Fruit fly (Drosophila melanogaster) whole organism, embryonic: ENCODE results near the gene CG5966.
A peak's percentile ranks its signal among the peaks of the same experiment; 100 is the strongest.

Source experiments
- Bdp1 ChIP-seq: fragments of 200-800 bp; sonication (Bioruptor generic); optimal IDR thresholded peaks from 3 replicates; lab custom pipeline; 2016; ENCODE audit warnings: missing biosample characterization, missing genetic modification characterization
- C15 ChIP-seq: fragments of 200-800 bp; sonication (Bioruptor generic); IDR thresholded peaks from 3 replicates; pipeline ENCODE4 v1.3.6; 2022; ENCODE audit warnings: missing biosample characterization, missing genetic modification characterization
- CG10267 ChIP-seq: fragments of 200-800 bp; sonication (Bioruptor generic); optimal IDR thresholded peaks from 2 replicates; lab custom pipeline; 2018; ENCODE audit warnings: missing biosample characterization, mild to moderate bottlenecking, missing genetic modification characterization, moderate library complexity
- CG12942 ChIP-seq: fragments of 200-800 bp; sonication (Bioruptor generic); optimal IDR thresholded peaks from 3 replicates; lab custom pipeline; 2016; ENCODE audit warnings: missing biosample characterization, missing genetic modification characterization
- CG13424 ChIP-seq: fragments of 200-800 bp; sonication (Bioruptor generic); optimal IDR thresholded peaks from 2 replicates; lab custom pipeline; 2019; ENCODE audit warnings: missing biosample characterization, mild to moderate bottlenecking, missing genetic modification characterization, moderate library complexity
- CG13894 ChIP-seq: fragments of 200-800 bp; sonication (Bioruptor generic); optimal IDR thresholded peaks from 3 replicates; lab custom pipeline; 2018; ENCODE audit warnings: missing biosample characterization, mild to moderate bottlenecking, missing genetic modification characterization, moderate library complexity
- CG15696 ChIP-seq: fragments of 200-800 bp; sonication (Bioruptor generic); optimal IDR thresholded peaks from 2 replicates; lab custom pipeline; 2019; ENCODE audit warnings: missing biosample characterization, mild to moderate bottlenecking, missing genetic modification characterization, moderate library complexity
- CG31224 ChIP-seq: fragments of 200-800 bp; sonication (Bioruptor generic); IDR thresholded peaks from 2 replicates; pipeline ENCODE4 v1.3.6; 2022; ENCODE audit warnings: missing biosample characterization, missing genetic modification characterization
- CG4617 ChIP-seq: fragments of 200-800 bp; sonication (Bioruptor generic); optimal IDR thresholded peaks from 3 replicates; lab custom pipeline; 2016; ENCODE audit warnings: missing biosample characterization, missing genetic modification characterization, borderline replicate concordance
- CG4820 ChIP-seq: fragments of 200-800 bp; sonication (Bioruptor generic); optimal IDR thresholded peaks from 3 replicates; lab custom pipeline; 2016; ENCODE audit warnings: missing biosample characterization, missing genetic modification characterization
- CG6791 ChIP-seq: fragments of 200-800 bp; sonication (Bioruptor generic); IDR thresholded peaks from 3 replicates; pipeline ENCODE4 v1.3.6; 2022; ENCODE audit warnings: missing biosample characterization, missing genetic modification characterization; ENCODE audit not compliant: partially characterized antibody
- CG7745 ChIP-seq: fragments of 200-800 bp; sonication (Bioruptor generic); optimal IDR thresholded peaks from 2 replicates; lab custom pipeline; 2018; ENCODE audit warnings: missing biosample characterization, mild to moderate bottlenecking, missing genetic modification characterization, moderate library complexity
- CG8359 ChIP-seq: fragments of 200-800 bp; sonication (Bioruptor generic); optimal IDR thresholded peaks from 2 replicates; lab custom pipeline; 2017; ENCODE audit warnings: missing biosample characterization, mild to moderate bottlenecking, missing genetic modification characterization, borderline replicate concordance
- CTCF ChIP-seq: fragments of 200-800 bp; sonication (Bioruptor generic); optimal IDR thresholded peaks from 2 replicates; lab custom pipeline; 2017; ENCODE audit warnings: missing biosample characterization, mild to moderate bottlenecking, missing genetic modification characterization, moderate library complexity
- Dad ChIP-seq: fragments of 200-800 bp; sonication (Bioruptor generic); optimal IDR thresholded peaks from 3 replicates; lab custom pipeline; 2016; ENCODE audit warnings: missing biosample characterization, missing genetic modification characterization
- Deaf1 ChIP-seq: fragments of 200-800 bp; optimal IDR thresholded peaks from 3 replicates; lab custom pipeline; 2019; ENCODE audit warnings: missing biosample characterization, mild to moderate bottlenecking, missing genetic modification characterization, moderate library complexity
- HLH54F ChIP-seq: fragments of 200-800 bp; sonication (Bioruptor generic); optimal IDR thresholded peaks from 3 replicates; lab custom pipeline; 2016; ENCODE audit warnings: missing biosample characterization, missing genetic modification characterization
- HLHmδ ChIP-seq: fragments of 200-800 bp; sonication (Bioruptor generic); optimal IDR thresholded peaks from 2 replicates; lab custom pipeline; 2018; ENCODE audit warnings: missing biosample characterization, mild to moderate bottlenecking, missing genetic modification characterization, moderate library complexity
- Hr78 ChIP-seq, 2 experiments: fragments of 200-800 bp in 1 of 2; fragments of >200 bp in 1 of 2; sonication (Bioruptor generic) in 1 of 2; optimal IDR thresholded peaks; 2 replicates each; lab custom pipeline; 2017 to 2019; ENCODE audit warnings: missing biosample characterization in 2 of 2, missing genetic modification characterization in 2 of 2, mild to moderate bottlenecking in 1 of 2, moderate library complexity in 1 of 2
- Med ChIP-seq: fragments of 200-800 bp; sonication (Bioruptor generic); peaks from one replicate; lab custom pipeline; 2016; ENCODE audit warnings: missing biosample characterization, missing genetic modification characterization, mild to moderate bottlenecking, inconsistent platforms, moderate library complexity
- Meics ChIP-seq: fragments of 200-800 bp; sonication (Bioruptor generic); optimal IDR thresholded peaks from 2 replicates; lab custom pipeline; 2017; ENCODE audit warnings: missing biosample characterization, mild to moderate bottlenecking, missing genetic modification characterization
- Nf-YC ChIP-seq: fragments of 200-800 bp; optimal IDR thresholded peaks from 3 replicates; lab custom pipeline; 2019; ENCODE audit warnings: missing biosample characterization, mild to moderate bottlenecking, missing genetic modification characterization, moderate library complexity
- Sry-β ChIP-seq: fragments of 200-800 bp; sonication (Bioruptor generic); optimal IDR thresholded peaks from 2 replicates; lab custom pipeline; 2018; ENCODE audit warnings: missing biosample characterization, mild to moderate bottlenecking, missing genetic modification characterization, moderate library complexity
- Trl ChIP-seq, 3 experiments: fragments of >200 bp in 2 of 3; fragments of 200-800 bp in 1 of 3; sonication (Bioruptor generic) in 1 of 3; optimal IDR thresholded peaks; 2 replicates in 1 of 3; 3 replicates in 2 of 3; lab custom pipeline; 2016 to 2017; ENCODE audit warnings: missing biosample characterization in 1 of 3, missing genetic modification characterization in 1 of 3
- bsh ChIP-seq, 2 experiments: fragments of 200-800 bp; sonication (Bioruptor generic); optimal IDR thresholded peaks; 2 replicates each; lab custom pipeline; 2017 to 2018; ENCODE audit warnings: mild to moderate bottlenecking in 2 of 2, missing biosample characterization in 2 of 2, missing genetic modification characterization in 2 of 2, moderate library complexity in 1 of 2
- cg ChIP-seq: fragments of 200-800 bp; sonication (Bioruptor generic); optimal IDR thresholded peaks from 3 replicates; lab custom pipeline; 2019; ENCODE audit warnings: missing biosample characterization, mild to moderate bottlenecking, missing genetic modification characterization, moderate library complexity
- corto ChIP-seq: fragments of 200-800 bp; sonication (Bioruptor generic); optimal IDR thresholded peaks from 2 replicates; lab custom pipeline; 2016; ENCODE audit warnings: missing biosample characterization, mild to moderate bottlenecking, missing genetic modification characterization, moderate library complexity
- crol ChIP-seq: fragments of 200-800 bp; sonication (Bioruptor generic); IDR thresholded peaks from 2 replicates; pipeline ENCODE4 v1.3.6; 2022; ENCODE audit warnings: missing biosample characterization, missing genetic modification characterization
- crp ChIP-seq, 2 experiments: fragments of 200-800 bp; sonication (Bioruptor generic); optimal IDR thresholded peaks; 2 replicates in 1 of 2; 3 replicates in 1 of 2; lab custom pipeline; 2017; ENCODE audit warnings: missing biosample characterization in 2 of 2, missing genetic modification characterization in 2 of 2, mild to moderate bottlenecking in 1 of 2, moderate library complexity in 1 of 2
- cwo ChIP-seq: fragments of 200-800 bp; sonication (Bioruptor generic); optimal IDR thresholded peaks from 3 replicates; lab custom pipeline; 2017; ENCODE audit warnings: missing biosample characterization, missing genetic modification characterization, mild to moderate bottlenecking, moderate library complexity, missing genetic modification reagents
- dimm ChIP-seq: fragments of 200-800 bp; sonication (Bioruptor generic); IDR thresholded peaks from 2 replicates; pipeline ENCODE4 v1.3.6; 2022; ENCODE audit warnings: missing biosample characterization, missing genetic modification characterization
- exex ChIP-seq: fragments of 200-800 bp; sonication (Bioruptor generic); optimal IDR thresholded peaks from 4 replicates; lab custom pipeline; 2018; ENCODE audit warnings: missing biosample characterization, mild to moderate bottlenecking, missing genetic modification characterization, moderate library complexity
- fru ChIP-seq: fragments of >200 bp; optimal IDR thresholded peaks from 2 replicates; lab custom pipeline; 2017
- grn ChIP-seq: fragments of 200-800 bp; sonication (Bioruptor generic); optimal IDR thresholded peaks from 3 replicates; lab custom pipeline; 2017; ENCODE audit warnings: missing biosample characterization, missing genetic modification characterization
- nom ChIP-seq: fragments of 200-800 bp; sonication (Bioruptor generic); optimal IDR thresholded peaks from 2 replicates; lab custom pipeline; 2017; ENCODE audit warnings: missing biosample characterization, missing genetic modification characterization, mild to moderate bottlenecking, moderate library complexity, missing genetic modification reagents
- pho ChIP-seq: fragments of 200-800 bp; sonication (Bioruptor generic); optimal IDR thresholded peaks from 2 replicates; lab custom pipeline; 2016; ENCODE audit warnings: missing biosample characterization, missing genetic modification characterization
- row ChIP-seq: fragments of 200-800 bp; sonication (Bioruptor generic); IDR thresholded peaks from 3 replicates; pipeline ENCODE4 v1.3.6; 2022; ENCODE audit warnings: missing biosample characterization, missing genetic modification characterization
- sens ChIP-seq: fragments of 200-800 bp; sonication (Bioruptor generic); peaks from one replicate; lab custom pipeline; 2016; ENCODE audit warnings: missing biosample characterization, missing genetic modification characterization
- sna ChIP-seq: fragments of 200-800 bp; sonication (Bioruptor generic); IDR thresholded peaks from 2 replicates; pipeline ENCODE4 v1.3.6; 2022; ENCODE audit warnings: missing biosample characterization, missing genetic modification characterization; ENCODE audit not compliant: partially characterized antibody
- sr ChIP-seq: fragments of 200-800 bp; sonication (Bioruptor generic); IDR thresholded peaks from 3 replicates; pipeline ENCODE4 v1.3.6; 2022; ENCODE audit warnings: missing biosample characterization, missing genetic modification characterization
- sug ChIP-seq: fragments of 200-800 bp; optimal IDR thresholded peaks from 2 replicates; lab custom pipeline; 2019; ENCODE audit warnings: missing biosample characterization, mild to moderate bottlenecking, missing genetic modification characterization, moderate library complexity
- vfl ChIP-seq: fragments of 200-800 bp; sonication (Bioruptor generic); optimal IDR thresholded peaks from 2 replicates; lab custom pipeline; 2016; ENCODE audit warnings: missing biosample characterization, missing genetic modification characterization

CG5966 gene

dm6 chrX:5988088-5988987 is at the start of gene CG5966:
CG5966 (plus strand) TSS chrX:5988791.
- TF ChIP-seq crp (GFP tag; optimal IDR thresholded peaks at IDR 0.05; lab: Kevin White, UChicago) = peak in 1 of 2 experiments; percentile 18
- TF ChIP-seq C15 (GFP tag; lab: Robert Waterston, UW) = no peak
- TF ChIP-seq grn (GFP tag; lab: Kevin White, UChicago) = peak; percentile 85
- TF ChIP-seq sug (tag; lab: Kevin White, UChicago) = peak; percentile 21
- no peak for TF ChIP-seq CG7745
- no peak for TF ChIP-seq CG4820 (GFP tag; lab: Kevin White, UChicago)
- TF ChIP-seq dimm = no peak
- TF ChIP-seq Dad (GFP tag; lab: Kevin White, UChicago) = no peak
- peak; percentile 18 for TF ChIP-seq CG13894
- TF ChIP-seq CG6791 (GFP tag; lab: Robert Waterston, UW) = 0 out of 3 replicates have a peak, but pooled peaks have one; percentile 6
- peak in 1 of 2 experiments; percentile 48 for TF ChIP-seq bsh (GFP tag; optimal IDR thresholded peaks at IDR 0.05; lab: Kevin White, UChicago)
- peak in 1 of 2 experiments; percentile 12 for TF ChIP-seq Trl (optimal IDR thresholded peaks at IDR 0.05; lab: Kevin White, UChicago)
- TF ChIP-seq Trl (GFP tag; optimal IDR thresholded peaks at IDR 0.05; lab: Kevin White, UChicago) = no peak
- no peak for TF ChIP-seq crol (GFP tag; lab: Robert Waterston, UW)
- TF ChIP-seq CG4617 (GFP tag; lab: Kevin White, UChicago) = no peak
- TF ChIP-seq CTCF = no peak
- TF ChIP-seq Hr78 (GFP tag; optimal IDR thresholded peaks at IDR 0.05; lab: Kevin White, UChicago) = peak in 1 of 2 experiments; percentile 22
- peak; percentile 53; the same call in 1 of the 3 replicates for TF ChIP-seq sr (GFP tag; lab: Robert Waterston, UW)
- peak; percentile 92 for TF ChIP-seq Deaf1 (tag; lab: Kevin White, UChicago)
- TF ChIP-seq vfl (GFP tag; lab: Kevin White, UChicago) = no peak
- no peak for TF ChIP-seq HLHmδ (GFP tag; lab: Kevin White, UChicago)
- TF ChIP-seq CG10267 (tag; lab: Kevin White, UChicago) = no peak
- TF ChIP-seq corto (GFP tag; lab: Kevin White, UChicago) = no peak
- TF ChIP-seq sens (GFP tag; lab: Kevin White, UChicago) = peak; percentile 5
- TF ChIP-seq fru (lab: Kevin White, UChicago) = no peak
- TF ChIP-seq CG8359 (GFP tag; lab: Kevin White, UChicago) = no peak
- no peak for TF ChIP-seq Nf-YC (tag; lab: Kevin White, UChicago)
- TF ChIP-seq HLH54F (GFP tag; lab: Kevin White, UChicago) = no peak
- no peak for TF ChIP-seq CG12942 (GFP tag; lab: Kevin White, UChicago)
- TF ChIP-seq CG31224 (GFP tag; lab: Robert Waterston, UW) = no peak
- no peak for TF ChIP-seq pho (GFP tag; lab: Kevin White, UChicago)
- no peak for TF ChIP-seq CG15696 (tag; lab: Kevin White, UChicago)
- TF ChIP-seq Meics (GFP tag; lab: Kevin White, UChicago) = no peak
- TF ChIP-seq Med (GFP tag; lab: Kevin White, UChicago) = peak; percentile 73
- TF ChIP-seq CG13424 (tag; lab: Kevin White, UChicago) = no peak
- peak; percentile 86 for TF ChIP-seq Sry-β (GFP tag; lab: Kevin White, UChicago)
- TF ChIP-seq cwo = peak; percentile 42
- TF ChIP-seq cg (GFP tag; lab: Kevin White, UChicago) = no peak
- no peak for TF ChIP-seq sna (GFP tag; lab: Robert Waterston, UW)
- TF ChIP-seq Bdp1 (GFP tag; lab: Kevin White, UChicago) = no peak
- TF ChIP-seq row = peak; percentile 65; the same call in 2 of the 3 replicates
- peak; percentile 90 for TF ChIP-seq nom (GFP tag; lab: Kevin White, UChicago)
- TF ChIP-seq exex (tag; lab: Kevin White, UChicago) = peak; percentile 41
